Worm (Caenorhabditis elegans): Measurements from ENCODE around the gene F09F9.5.

The F09F9.5 gene

DNA sequence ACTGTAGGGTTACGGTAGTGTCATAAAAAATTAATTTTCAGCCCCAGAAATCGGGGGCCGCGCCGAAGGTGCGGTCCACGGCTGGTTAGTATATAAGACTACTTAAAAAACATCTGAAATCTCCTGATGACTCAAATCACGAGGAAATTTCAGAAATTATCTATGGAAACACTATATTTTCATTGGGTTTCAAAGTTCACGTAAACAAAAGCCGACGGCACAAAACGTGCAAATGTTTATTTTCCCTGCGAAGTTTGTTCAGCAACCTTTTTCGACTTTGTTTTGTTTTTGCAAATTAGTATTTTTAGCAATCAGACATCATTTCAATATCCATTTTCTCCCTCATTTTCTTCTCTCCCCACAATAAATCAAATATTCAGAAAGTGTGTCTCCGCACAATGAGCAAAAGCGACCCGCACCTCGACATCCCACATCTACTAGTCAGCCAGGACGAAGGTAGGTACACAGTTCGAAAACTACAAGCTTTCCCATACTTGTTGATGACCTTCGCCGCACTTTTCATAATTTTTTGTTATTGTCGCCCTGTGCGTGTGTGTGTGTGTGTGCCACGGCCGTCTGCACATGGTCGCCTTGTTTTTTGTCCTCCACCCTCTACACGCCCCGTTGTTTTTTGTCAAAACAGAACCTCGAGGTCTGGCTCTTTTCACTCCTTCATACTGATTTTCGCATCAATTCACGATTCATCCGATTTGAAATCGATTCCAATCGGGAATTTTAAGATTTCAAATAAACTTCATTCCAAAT, 19.0 kb downstream of the F09F9.5 start:
- TF ChIP-seq nhr-84 (tag; optimal IDR thresholded peaks at IDR 0.05) (no peak), nhr-85 (tag) (peak; percentile 18)

DNA sequence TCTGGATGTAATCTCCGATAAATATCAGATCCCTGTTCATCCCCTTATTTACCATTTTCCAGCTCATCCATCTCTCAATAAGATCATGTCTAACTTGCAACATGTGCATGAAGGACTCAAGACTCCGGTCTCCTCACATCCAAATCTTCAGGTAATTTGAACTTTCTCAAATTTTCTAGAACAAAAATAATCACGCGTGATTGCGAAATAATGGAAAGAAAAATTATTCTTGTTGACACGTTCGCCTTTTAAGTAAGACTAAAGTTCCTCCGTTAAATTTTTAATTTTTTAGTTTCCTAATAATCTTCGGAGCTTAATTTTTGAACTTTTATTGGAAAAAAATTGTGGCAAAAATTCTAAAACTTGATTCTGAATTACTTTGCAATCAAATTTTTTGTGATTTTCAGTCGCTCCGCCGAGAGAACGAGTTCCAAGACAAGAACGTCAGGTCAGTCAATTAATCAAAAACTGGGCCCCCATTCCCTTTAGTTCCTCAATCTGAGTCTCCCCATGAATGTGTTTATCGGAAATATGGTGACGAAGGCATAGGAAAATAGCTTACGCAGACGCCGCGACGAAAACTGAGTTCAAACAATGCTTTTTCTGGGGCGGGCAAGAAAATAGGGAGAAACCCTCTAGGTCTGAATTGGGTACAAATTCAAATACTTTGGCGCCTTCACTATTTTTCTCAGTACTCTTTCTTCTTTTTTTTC, 19.9 kb downstream of the F09F9.5 start:
- peak; percentile 64 for TF ChIP-seq nhr-71 (tag; optimal IDR thresholded peaks at IDR 0.05)
- peak in 1 of 2 experiments; percentile 28 for TF ChIP-seq egl-27 (tag; optimal IDR thresholded peaks at IDR 0.05)
- no peak for TF ChIP-seq fos-1 (tag; optimal IDR thresholded peaks at IDR 0.05)
- TF ChIP-seq nhr-19 (GFP tag; conservative IDR thresholded peaks at IDR 0.05): peak; percentile 29; the same call in 1 of the 2 replicates
- peak; percentile 66 for TF ChIP-seq fkh-8 (tag; optimal IDR thresholded peaks at IDR 0.05)
- no peak for TF ChIP-seq sptf-1 (tag; optimal IDR thresholded peaks at IDR 0.05)
- TF ChIP-seq grh-1 (GFP tag; IDR thresholded peaks at IDR 0.05): no peak
- no peak for TF ChIP-seq efl-3 (GFP tag; optimal IDR thresholded peaks at IDR 0.05)
- no peak for TF ChIP-seq vab-15 (tag; optimal IDR thresholded peaks at IDR 0.05)
- TF ChIP-seq rnt-1 (tag; optimal IDR thresholded peaks at IDR 0.05): peak; percentile 19
- TF ChIP-seq irx-1 (tag; optimal IDR thresholded peaks at IDR 0.05): no peak
- TF ChIP-seq nhr-28 (tag; optimal IDR thresholded peaks at IDR 0.05): no peak
- TF ChIP-seq efl-1 (optimal IDR thresholded peaks at IDR 0.05): no peak
- peak in 1 of 2 experiments; percentile 82 for TF ChIP-seq efl-1 (GFP tag; optimal IDR thresholded peaks at IDR 0.05 in 1 of 2)
- TF ChIP-seq jun-1 (tag; optimal IDR thresholded peaks at IDR 0.05): peak; percentile 9
- TF ChIP-seq lin-14 (GFP tag; optimal IDR thresholded peaks at IDR 0.05): peak; percentile 82
- TF ChIP-seq ztf-4 (tag; optimal IDR thresholded peaks at IDR 0.05): peak; percentile 60
- peak; percentile 40 for TF ChIP-seq swsn-7 (tag; optimal IDR thresholded peaks at IDR 0.05)
- TF ChIP-seq xbp-1 (tag; optimal IDR thresholded peaks at IDR 0.05): peak; percentile 9
- peak; percentile 47 for TF ChIP-seq nhr-20 (tag; optimal IDR thresholded peaks at IDR 0.05)
- peak; percentile 47 for TF ChIP-seq skn-1 (tag; optimal IDR thresholded peaks at IDR 0.05)
- no peak for TF ChIP-seq hlh-4 (tag; optimal IDR thresholded peaks at IDR 0.05)
- no peak for TF ChIP-seq mef-2 (tag; optimal IDR thresholded peaks at IDR 0.05)
- no peak for TF ChIP-seq lin-13 (GFP tag; optimal IDR thresholded peaks at IDR 0.05)
- no peak for TF ChIP-seq lin-35 (GFP tag; optimal IDR thresholded peaks at IDR 0.05)
- peak; percentile 10 for TF ChIP-seq nhr-11 (tag; optimal IDR thresholded peaks at IDR 0.05)
- peak; percentile 8 for TF ChIP-seq zip-4 (GFP tag; optimal IDR thresholded peaks at IDR 0.05)
- TF ChIP-seq nhr-85 (tag): peak; percentile 67
- TF ChIP-seq ceh-88 (GFP tag; IDR thresholded peaks at IDR 0.05): no peak
- peak; percentile 29 for TF ChIP-seq nhr-47 (tag; optimal IDR thresholded peaks at IDR 0.05)
- no peak for TF ChIP-seq pag-3 (tag; optimal IDR thresholded peaks at IDR 0.05; ENCODE audit: borderline replicate concordance, insufficient read depth)
- TF ChIP-seq snu-23 (GFP tag; optimal IDR thresholded peaks at IDR 0.05): peak; percentile 36
- TF ChIP-seq elt-2 (tag; optimal IDR thresholded peaks at IDR 0.05): no peak
- peak; percentile 14 for TF ChIP-seq nhr-77 (tag; optimal IDR thresholded peaks at IDR 0.05)
- TF ChIP-seq unc-86 (tag; optimal IDR thresholded peaks at IDR 0.05): no peak
- TF ChIP-seq ceh-82 (tag; optimal IDR thresholded peaks at IDR 0.05): peak in 1 of 3 experiments; percentile 24

All from whole organism, L1 larva.